Worm (Caenorhabditis elegans) whole organism, L1 larva: ENCODE data around the gene ZK1290.15.

Source experiments
- F16B12.6 ChIP-seq: fragments of 150-350 bp; optimal IDR thresholded peaks from 2 replicates; lab custom pipeline; 2014; ENCODE audit warnings: missing biosample characterization, missing genetic modification characterization
- aly-2 ChIP-seq: fragments of 150-350 bp; optimal IDR thresholded peaks from 2 replicates; lab custom pipeline; 2014; ENCODE audit warnings: missing biosample characterization, missing genetic modification characterization
- ama-1 ChIP-seq: fragments of 150-350 bp; optimal IDR thresholded peaks from 2 replicates; lab custom pipeline; 2014
- ceh-8 ChIP-seq: fragments of 200-800 bp; sonication (Bioruptor generic); optimal IDR thresholded peaks from 2 replicates; lab custom pipeline; 2018; ENCODE audit warnings: mild to moderate bottlenecking, missing genetic modification characterization, moderate library complexity, missing compliant biosample characterization
- ceh-88 ChIP-seq: fragments of 200-800 bp; sonication (Bioruptor generic); IDR thresholded peaks from 2 replicates; pipeline ENCODE4 v1.3.6; 2022; ENCODE audit warnings: missing genetic modification characterization, missing compliant biosample characterization
- efl-1 ChIP-seq, 4 experiments: fragments of 150-350 bp; optimal IDR thresholded peaks in 3 of 4; peaks in 1 of 4; 1 replicate in 1 of 4; 2 replicates in 3 of 4; lab custom pipeline; 2014; ENCODE audit warnings: missing biosample characterization in 2 of 4, missing genetic modification characterization in 2 of 4, missing genetic modification reagents in 2 of 4
- efl-3 ChIP-seq: fragments of 200-800 bp; sonication (Bioruptor generic); optimal IDR thresholded peaks from 2 replicates; lab custom pipeline; 2018; ENCODE audit warnings: mild to moderate bottlenecking, missing genetic modification characterization, missing compliant biosample characterization
- elt-2 ChIP-seq: sonication (generic microtip); optimal IDR thresholded peaks from 2 replicates; lab custom pipeline; 2016; ENCODE audit warnings: missing genetic modification characterization, mild to moderate bottlenecking, inconsistent platforms, missing compliant biosample characterization, missing genetic modification reagents
- elt-3 ChIP-seq, 6 experiments: fragments of 150-350 bp in 1 of 6; sonication (generic microtip); optimal IDR thresholded peaks; 2 replicates each; lab custom pipeline; 2017 to 2018; ENCODE audit warnings: missing biosample characterization in 6 of 6, missing genetic modification characterization in 6 of 6, inconsistent platforms in 1 of 6
- ets-5 ChIP-seq: fragments of 200-800 bp; sonication (Bioruptor generic); IDR thresholded peaks from 2 replicates; pipeline ENCODE4 v1.3.6; 2022; ENCODE audit warnings: missing genetic modification characterization, missing compliant biosample characterization
- fkh-4 ChIP-seq: sonication (generic microtip); optimal IDR thresholded peaks from 2 replicates; lab custom pipeline; 2016; ENCODE audit warnings: missing compliant biosample characterization, missing genetic modification characterization, borderline replicate concordance
- hpl-2 ChIP-seq: fragments of 150-350 bp; optimal IDR thresholded peaks from 2 replicates; lab custom pipeline; 2014; ENCODE audit warnings: missing biosample characterization, missing genetic modification reagents, missing genetic modification characterization
- irx-1 ChIP-seq: sonication (generic microtip); optimal IDR thresholded peaks from 2 replicates; lab custom pipeline; 2016; ENCODE audit warnings: missing genetic modification characterization, missing compliant biosample characterization
- lin-13 ChIP-seq: fragments of 150-350 bp; optimal IDR thresholded peaks from 2 replicates; lab custom pipeline; 2014; ENCODE audit warnings: missing biosample characterization, missing genetic modification reagents, missing genetic modification characterization
- lin-35 ChIP-seq, 2 experiments: fragments of 150-350 bp; optimal IDR thresholded peaks; 2 replicates each; lab custom pipeline; 2014; ENCODE audit warnings: missing biosample characterization in 2 of 2, missing genetic modification characterization in 2 of 2, missing genetic modification reagents in 2 of 2
- lsy-2 ChIP-seq, 2 experiments: fragments of 150-350 bp; optimal IDR thresholded peaks; 2 replicates each; lab custom pipeline; 2014; ENCODE audit warnings: missing biosample characterization in 2 of 2, missing genetic modification characterization in 2 of 2
- mdl-1 ChIP-seq, 2 experiments: fragments of 150-350 bp; optimal IDR thresholded peaks; 2 replicates each; lab custom pipeline; 2014 to 2017; ENCODE audit warnings: missing biosample characterization in 2 of 2, missing genetic modification characterization in 2 of 2, inconsistent platforms in 1 of 2
- mef-2 ChIP-seq: fragments of 150-350 bp; optimal IDR thresholded peaks from 2 replicates; lab custom pipeline; 2014; ENCODE audit warnings: missing biosample characterization, missing genetic modification characterization
- mep-1 ChIP-seq: fragments of 150-350 bp; optimal IDR thresholded peaks from 2 replicates; lab custom pipeline; 2014; ENCODE audit warnings: missing biosample characterization, missing genetic modification characterization
- nhr-11 ChIP-seq: fragments of 150-350 bp; optimal IDR thresholded peaks from 2 replicates; lab custom pipeline; 2014; ENCODE audit warnings: missing biosample characterization, missing genetic modification characterization
- nhr-19 ChIP-seq: fragments of 200-800 bp; sonication (Bioruptor generic); conservative IDR thresholded peaks from 2 replicates; pipeline ENCODE4 v1.3.6; 2022; ENCODE audit warnings: missing genetic modification characterization, missing compliant biosample characterization
- nhr-20 ChIP-seq: sonication (generic microtip); optimal IDR thresholded peaks from 2 replicates; lab custom pipeline; 2016; ENCODE audit warnings: mild to moderate bottlenecking, missing genetic modification characterization, missing compliant biosample characterization
- nhr-237 ChIP-seq: fragments of 150-350 bp; optimal IDR thresholded peaks from 2 replicates; lab custom pipeline; 2014; ENCODE audit warnings: missing biosample characterization, missing genetic modification characterization
- nhr-28 ChIP-seq: fragments of 150-350 bp; optimal IDR thresholded peaks from 2 replicates; lab custom pipeline; 2014; ENCODE audit warnings: missing biosample characterization, missing genetic modification characterization
- nhr-47 ChIP-seq: sonication (generic microtip); optimal IDR thresholded peaks from 2 replicates; lab custom pipeline; 2016; ENCODE audit warnings: mild to moderate bottlenecking, missing genetic modification characterization, moderate library complexity, missing compliant biosample characterization
- nhr-71 ChIP-seq: sonication (generic microtip); optimal IDR thresholded peaks from 2 replicates; lab custom pipeline; 2016; ENCODE audit warnings: mild to moderate bottlenecking, missing genetic modification characterization, moderate library complexity, missing compliant biosample characterization
- nhr-77 ChIP-seq: fragments of 150-350 bp; optimal IDR thresholded peaks from 2 replicates; lab custom pipeline; 2014; ENCODE audit warnings: missing biosample characterization, missing genetic modification characterization
- nhr-84 ChIP-seq: sonication (generic microtip); optimal IDR thresholded peaks from 2 replicates; lab custom pipeline; 2017; ENCODE audit warnings: missing biosample characterization, missing genetic modification characterization
- nhr-85 ChIP-seq: sonication (generic microtip); peaks from one replicate; lab custom pipeline; 2016; ENCODE audit warnings: missing genetic modification characterization, inconsistent platforms, missing compliant biosample characterization
- nhr-90 ChIP-seq: sonication (generic microtip); optimal IDR thresholded peaks from 2 replicates; lab custom pipeline; 2016; ENCODE audit warnings: mild to moderate bottlenecking, missing genetic modification characterization, missing compliant biosample characterization; ENCODE audit not compliant: poor library complexity
- pag-3 ChIP-seq: sonication (generic microtip); optimal IDR thresholded peaks from 2 replicates; lab custom pipeline; 2017; ENCODE audit warnings: missing genetic modification characterization, mild to moderate bottlenecking, missing compliant biosample characterization, antibody characterized with exemption, borderline replicate concordance; ENCODE audit not compliant: insufficient read depth
- pax-3 ChIP-seq: fragments of 200-800 bp; sonication (Bioruptor generic); optimal IDR thresholded peaks from 2 replicates; lab custom pipeline; 2018; ENCODE audit warnings: mild to moderate bottlenecking, missing genetic modification characterization, moderate library complexity, missing compliant biosample characterization
- pqm-1 ChIP-seq: sonication (generic microtip); optimal IDR thresholded peaks from 3 replicates; lab custom pipeline; 2017; ENCODE audit warnings: missing biosample characterization, missing genetic modification characterization
- rnt-1 ChIP-seq: sonication (generic microtip); optimal IDR thresholded peaks from 2 replicates; lab custom pipeline; 2016; ENCODE audit warnings: mild to moderate bottlenecking, missing genetic modification characterization, moderate library complexity, missing compliant biosample characterization
- skn-1 ChIP-seq: fragments of 150-350 bp; optimal IDR thresholded peaks from 2 replicates; lab custom pipeline; 2014; ENCODE audit warnings: missing biosample characterization, missing genetic modification characterization
- snpc-4 ChIP-seq: fragments of 150-350 bp; optimal IDR thresholded peaks from 2 replicates; lab custom pipeline; 2014; ENCODE audit warnings: missing biosample characterization, missing genetic modification characterization
- snu-23 ChIP-seq: sonication (generic microtip); optimal IDR thresholded peaks from 2 replicates; lab custom pipeline; 2016; ENCODE audit warnings: missing genetic modification characterization, missing compliant biosample characterization
- sptf-1 ChIP-seq: fragments of 150-350 bp; optimal IDR thresholded peaks from 2 replicates; lab custom pipeline; 2014; ENCODE audit warnings: missing biosample characterization, missing genetic modification characterization
- tbx-2 ChIP-seq: sonication (generic microtip); optimal IDR thresholded peaks from 2 replicates; lab custom pipeline; 2016; ENCODE audit warnings: missing genetic modification characterization, missing compliant biosample characterization
- unc-30 ChIP-seq: sonication (generic microtip); optimal IDR thresholded peaks from 2 replicates; lab custom pipeline; 2017; ENCODE audit warnings: missing biosample characterization, missing genetic modification characterization
- xbp-1 ChIP-seq: sonication (generic microtip); optimal IDR thresholded peaks from 2 replicates; lab custom pipeline; 2016; ENCODE audit warnings: missing genetic modification characterization, missing compliant biosample characterization
- zag-1 ChIP-seq: fragments of 150-350 bp; optimal IDR thresholded peaks from 2 replicates; lab custom pipeline; 2014; ENCODE audit warnings: missing biosample characterization, missing genetic modification characterization
- zip-4 ChIP-seq: fragments of 200-800 bp; sonication (Bioruptor generic); optimal IDR thresholded peaks from 2 replicates; lab custom pipeline; 2018; ENCODE audit warnings: mild to moderate bottlenecking, missing genetic modification characterization, moderate library complexity, missing compliant biosample characterization
- ztf-4 ChIP-seq: fragments of 150-350 bp; optimal IDR thresholded peaks from 2 replicates; lab custom pipeline; 2014; ENCODE audit warnings: missing biosample characterization, missing genetic modification characterization

ZK1290.15 gene

ce11 chrII:7529078-7529683, 5.8 kb downstream of the ZK1290.15 start, which contains the start of gene ZK1290.5 (continued):
- TF ChIP-seq irx-1 (tag; lab: Kevin White, UChicago) (peak; percentile 80), nhr-19 (peak; percentile 92), xbp-1 (tag; lab: Kevin White, UChicago) (peak; percentile 76), ets-5 (no peak), nhr-85 (tag; lab: Kevin White, UChicago) (peak; percentile 98), nhr-71 (tag; lab: Kevin White, UChicago) (peak; percentile 98), mep-1 (tag; lab: Kevin White, UChicago) (peak; percentile 87), skn-1 (peak; percentile 83), ceh-88 (GFP tag; lab: Robert Waterston, UW) (peak; percentile 53), elt-3 (tag; optimal IDR thresholded peaks at IDR 0.05; lab: Kevin White, UChicago) (peak in 4 of 6 experiments; percentile 9 to 89 (median 72)), efl-1 (optimal IDR thresholded peaks at IDR 0.05; lab: Kevin White, UChicago) (peak; percentile 71 to 76), efl-1 (GFP tag; optimal IDR thresholded peaks at IDR 0.05 in 1 of 2; lab: Kevin White, UChicago) (peak; percentile 46 to 94), pax-3 (tag; lab: Kevin White, UChicago) (peak; percentile 58), zag-1 (tag; lab: Kevin White, UChicago) (no peak), efl-3 (GFP tag; lab: Kevin White, UChicago) (no peak), tbx-2 (tag; lab: Kevin White, UChicago) (peak; percentile 92), F16B12.6 (tag; lab: Kevin White, UChicago) (no peak), lsy-2 (tag; optimal IDR thresholded peaks at IDR 0.05; lab: Kevin White, UChicago) (peak; percentile 80 to 83), lin-35 (GFP tag; optimal IDR thresholded peaks at IDR 0.05; lab: Kevin White, UChicago) (peak; percentile 62 to 79), rnt-1 (tag; lab: Kevin White, UChicago) (peak; percentile 75), mef-2 (tag; lab: Kevin White, UChicago) (no peak), snu-23 (GFP tag; lab: Kevin White, UChicago) (peak; percentile 92), unc-30 (tag; lab: Kevin White, UChicago) (no peak), ama-1 (no peak), nhr-28 (tag; lab: Kevin White, UChicago) (no peak), nhr-84 (no peak), sptf-1 (tag; lab: Kevin White, UChicago) (no peak), snpc-4 (tag; lab: Kevin White, UChicago) (peak; percentile 33), hpl-2 (GFP tag; lab: Kevin White, UChicago) (peak; percentile 81), zip-4 (peak; percentile 16), nhr-90 (tag; lab: Kevin White, UChicago) (peak; percentile 89), nhr-47 (tag; lab: Kevin White, UChicago) (peak; percentile 86), lin-13 (GFP tag; lab: Kevin White, UChicago) (peak; percentile 54), aly-2 (no peak), nhr-77 (tag; lab: Kevin White, UChicago) (peak; percentile 91), nhr-11 (tag; lab: Kevin White, UChicago) (peak; percentile 39), fkh-4 (tag; lab: Kevin White, UChicago) (no peak), pag-3 (no peak), elt-2 (peak; percentile 89), mdl-1 (tag; optimal IDR thresholded peaks at IDR 0.05; lab: Kevin White, UChicago) (peak in 1 of 2 experiments; percentile 95), ztf-4 (tag; lab: Kevin White, UChicago) (peak; percentile 77), pqm-1 (tag; lab: Kevin White, UChicago) (no peak), ceh-8 (peak; percentile 7), nhr-237 (peak; percentile 30), nhr-20 (tag; lab: Kevin White, UChicago) (peak; percentile 97)
